Worm (Caenorhabditis elegans): ENCODE measurements around the gene F55G1.15.
A peak's percentile ranks its signal among the peaks of the same experiment; 100 is the strongest.

The F55G1.15 gene

DNA sequence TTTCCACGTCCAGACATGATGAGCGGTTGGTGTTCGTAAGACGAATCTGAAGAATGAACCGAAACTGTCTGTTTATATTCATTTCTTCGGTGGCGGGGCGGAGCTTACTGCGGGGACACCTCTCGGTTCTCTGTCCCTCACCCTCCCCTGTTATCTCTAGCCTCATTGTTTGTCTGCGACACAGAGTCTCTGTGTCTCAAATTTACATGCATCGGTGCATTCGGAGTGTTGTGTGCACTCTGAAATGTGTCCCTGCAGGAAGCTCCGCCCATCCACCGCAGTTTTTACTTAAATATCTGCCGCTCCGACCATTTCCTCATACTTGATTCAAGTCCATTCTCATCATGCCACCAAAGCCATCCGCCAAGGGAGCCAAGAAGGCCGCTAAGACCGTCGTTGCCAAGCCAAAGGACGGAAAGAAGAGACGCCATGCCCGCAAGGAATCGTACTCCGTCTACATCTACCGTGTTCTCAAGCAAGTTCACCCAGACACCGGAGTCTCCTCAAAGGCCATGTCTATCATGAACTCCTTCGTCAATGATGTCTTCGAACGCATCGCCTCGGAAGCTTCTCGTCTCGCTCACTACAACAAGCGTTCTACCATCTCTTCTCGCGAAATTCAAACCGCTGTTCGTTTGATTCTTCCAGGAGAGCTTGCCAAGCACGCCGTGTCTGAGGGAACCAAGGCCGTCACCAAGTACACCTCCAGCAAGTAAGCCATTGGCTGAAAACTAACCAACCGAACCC, 14.9 kb downstream of the F55G1.15 start, which contains the start of the genes his-61 and his-62 (continued):
- no peak for TF ChIP-seq pat-9 (tag; optimal IDR thresholded peaks at IDR 0.05)
- TF ChIP-seq ceh-24 (tag; optimal IDR thresholded peaks at IDR 0.05) = no peak
- peak; percentile 65 for TF ChIP-seq rnt-1 (tag; optimal IDR thresholded peaks at IDR 0.05)
- peak; percentile 39 for TF ChIP-seq dmd-4 (tag; optimal IDR thresholded peaks at IDR 0.05; ENCODE audit: borderline replicate concordance)
- TF ChIP-seq ceh-45 (GFP tag; IDR thresholded peaks at IDR 0.05) = peak; percentile 66; the same call in 1 of the 2 replicates
- no peak for TF ChIP-seq hlh-30 (tag; optimal IDR thresholded peaks at IDR 0.05; ENCODE audit: insufficient read depth)
- TF ChIP-seq ceh-48 (tag; optimal IDR thresholded peaks at IDR 0.05) = no peak

- TF ChIP-seq F13H6.1 (tag; optimal IDR thresholded peaks at IDR 0.05) (no peak), npax-4 (tag; optimal IDR thresholded peaks at IDR 0.05) (no peak), unc-42 (tag; optimal IDR thresholded peaks at IDR 0.05) (no peak), ceh-2 (tag; optimal IDR thresholded peaks at IDR 0.05) (no peak), K02D7.2 (tag; optimal IDR thresholded peaks at IDR 0.05) (no peak), nfya-1 (tag; optimal IDR thresholded peaks at IDR 0.05) (no peak), pha-4 (tag; optimal IDR thresholded peaks at IDR 0.05) (no peak), ttx-3 (tag; optimal IDR thresholded peaks at IDR 0.05) (no peak), elt-4 (tag; optimal IDR thresholded peaks at IDR 0.05) (no peak), C38D4.7 (GFP tag; optimal IDR thresholded peaks at IDR 0.05) (no peak), ets-4 (tag; optimal IDR thresholded peaks at IDR 0.05) (no peak), ceh-24 (tag; optimal IDR thresholded peaks at IDR 0.05) (no peak), che-1 (tag; optimal IDR thresholded peaks at IDR 0.05) (no peak), sox-2 (GFP tag; IDR thresholded peaks at IDR 0.05) (no peak), ceh-45 (GFP tag; IDR thresholded peaks at IDR 0.05) (no peak), dmd-4 (tag; optimal IDR thresholded peaks at IDR 0.05; ENCODE audit: borderline replicate concordance) (no peak), elt-2 (tag; optimal IDR thresholded peaks at IDR 0.05) (no peak), K09A11.1 (tag; optimal IDR thresholded peaks at IDR 0.05; ENCODE audit: insufficient read depth) (no peak)
These were observed 23.1 kb downstream of the F55G1.15 start, which contains the start of gene rod-1 for ce11 chrIV:7478134-7478533. Gene rod-1 (plus strand): TSS chrIV:7478452.

DNA sequence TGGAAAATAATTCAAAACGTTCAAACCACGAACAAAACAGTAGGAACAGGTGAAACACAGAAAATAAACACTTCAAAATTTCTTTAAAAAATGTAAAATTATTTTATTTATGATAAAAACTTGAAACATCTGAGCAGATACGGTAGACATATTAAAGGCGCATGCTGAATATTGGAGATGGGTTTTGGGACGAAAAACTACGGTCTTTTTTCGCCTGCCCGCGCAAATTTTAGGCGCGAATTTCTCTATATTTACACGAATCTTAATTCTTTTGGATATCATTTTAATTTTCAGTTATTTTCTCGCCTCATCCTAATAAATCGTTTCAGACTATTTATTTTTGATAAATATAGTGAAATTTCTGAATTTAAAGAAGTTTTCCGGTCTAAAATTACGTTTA, 23.5 kb downstream of the F55G1.15 start:
- no peak for TF ChIP-seq ceh-19 (GFP tag; optimal IDR thresholded peaks at IDR 0.05)
- no peak for TF ChIP-seq pros-1 (tag; optimal IDR thresholded peaks at IDR 0.05)
- TF ChIP-seq ceh-14 (tag; optimal IDR thresholded peaks at IDR 0.05) = no peak
- TF ChIP-seq eyg-1 (tag; optimal IDR thresholded peaks at IDR 0.05) = no peak
- no peak for TF ChIP-seq sox-4 (tag; optimal IDR thresholded peaks at IDR 0.05)
- TF ChIP-seq nfya-1 (tag; optimal IDR thresholded peaks at IDR 0.05) = no peak
- no peak for TF ChIP-seq npax-4 (tag; optimal IDR thresholded peaks at IDR 0.05)
- no peak for TF ChIP-seq ceh-2 (tag; optimal IDR thresholded peaks at IDR 0.05)
- TF ChIP-seq syd-9 (tag; optimal IDR thresholded peaks at IDR 0.05) = no peak
- no peak for TF ChIP-seq ceh-45 (GFP tag; IDR thresholded peaks at IDR 0.05)
- TF ChIP-seq fax-1 (tag; optimal IDR thresholded peaks at IDR 0.05) = no peak
- no peak for TF ChIP-seq C08G9.2 (tag; optimal IDR thresholded peaks at IDR 0.05)
- TF ChIP-seq zip-5 (tag; optimal IDR thresholded peaks at IDR 0.05) = no peak

- no peak for TF ChIP-seq che-1 (tag; optimal IDR thresholded peaks at IDR 0.05)
- TF ChIP-seq lin-11 (tag; optimal IDR thresholded peaks at IDR 0.05) = no peak
- no peak for TF ChIP-seq ztf-16 (tag; optimal IDR thresholded peaks at IDR 0.05)
- no peak for TF ChIP-seq fax-1 (tag; optimal IDR thresholded peaks at IDR 0.05)
- TF ChIP-seq lim-6 (tag; optimal IDR thresholded peaks at IDR 0.05) = no peak
- no peak for TF ChIP-seq ceh-24 (tag; optimal IDR thresholded peaks at IDR 0.05)
- TF ChIP-seq hlh-13 (GFP tag; optimal IDR thresholded peaks at IDR 0.05) = no peak
- TF ChIP-seq sdc-2 (tag; optimal IDR thresholded peaks at IDR 0.05) = no peak
- TF ChIP-seq C38D4.7 (GFP tag; optimal IDR thresholded peaks at IDR 0.05) = no peak
- TF ChIP-seq unc-3 (GFP tag; conservative IDR thresholded peaks at IDR 0.05) = no peak
- no peak for TF ChIP-seq unc-3 (tag; optimal IDR thresholded peaks at IDR 0.05)
- TF ChIP-seq pqm-1 (tag; optimal IDR thresholded peaks at IDR 0.05) = no peak
- no peak for TF ChIP-seq gmeb-2 (tag; optimal IDR thresholded peaks at IDR 0.05)
- no peak for TF ChIP-seq ceh-2 (tag; optimal IDR thresholded peaks at IDR 0.05)
- no peak for TF ChIP-seq madf-2 (tag; optimal IDR thresholded peaks at IDR 0.05)
- no peak for TF ChIP-seq pros-1 (tag; optimal IDR thresholded peaks at IDR 0.05)
- no peak for TF ChIP-seq ceh-31 (tag; optimal IDR thresholded peaks at IDR 0.05)
These were observed 24.0 kb downstream of the F55G1.15 start, which contains the start of gene pycr-4 for ce11 chrIV:7477197-7477596. Gene pycr-4 (minus strand): TSS chrIV:7477297.

All from whole organism, late embryonic.